Worm (Caenorhabditis elegans) whole organism, midembryonic: ENCODE measurements around the gene hst-3.2.

Experiments
- T22C8.4 ChIP-seq: fragments of 200-800 bp; sonication (Bioruptor generic); IDR thresholded peaks from 2 replicates; pipeline ENCODE4 v1.3.6; 2022; ENCODE audit warnings: missing genetic modification characterization, missing compliant biosample characterization
- cog-1 ChIP-seq: sonication (generic microtip); optimal IDR thresholded peaks from 2 replicates; lab custom pipeline; 2016; ENCODE audit warnings: missing genetic modification characterization, missing compliant biosample characterization
- flt-1 ChIP-seq: fragments of 200-800 bp; sonication (Bioruptor generic); IDR thresholded peaks from 2 replicates; pipeline ENCODE4 v1.3.6; 2022; ENCODE audit warnings: missing genetic modification characterization, missing compliant biosample characterization
- klf-2 ChIP-seq: fragments of 200-800 bp; sonication (Bioruptor generic); conservative IDR thresholded peaks from 2 replicates; pipeline ENCODE4 v1.3.6; 2022; ENCODE audit warnings: missing genetic modification reagents, missing genetic modification characterization, missing compliant biosample characterization
- med-1 ChIP-seq: sonication (generic microtip); optimal IDR thresholded peaks from 2 replicates; lab custom pipeline; 2017; ENCODE audit warnings: missing genetic modification characterization, mild to moderate bottlenecking, missing compliant biosample characterization, antibody characterized with exemption, missing genetic modification reagents; ENCODE audit not compliant: insufficient read depth
- ztf-23 ChIP-seq: fragments of 200-800 bp; sonication (Bioruptor generic); IDR thresholded peaks from 2 replicates; pipeline ENCODE4 v1.3.6; 2022; ENCODE audit warnings: missing genetic modification reagents, missing genetic modification characterization, missing compliant biosample characterization

DNA sequence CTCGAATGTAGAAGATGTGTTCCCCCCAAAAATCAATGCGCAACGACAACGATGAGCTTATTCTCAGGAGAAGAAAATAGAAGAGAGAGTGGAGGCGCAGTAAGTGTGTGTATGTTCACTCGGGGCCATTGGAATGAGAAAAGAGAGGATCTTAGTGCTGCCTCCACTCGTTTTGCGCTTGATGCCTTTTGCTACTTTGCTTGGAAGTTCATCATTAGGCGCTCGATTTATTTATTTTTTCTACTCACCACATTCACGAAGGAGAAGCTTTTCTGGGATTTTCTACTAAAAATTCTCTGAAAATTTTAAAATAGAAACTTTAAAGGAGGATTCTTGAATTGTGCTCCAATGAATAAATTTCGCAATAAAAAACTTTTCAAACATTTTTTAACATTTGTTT is 25.5 kb downstream of the hst-3.2 start, which contains the start of gene F52B10.3:
- TF ChIP-seq T22C8.4 (GFP tag; lab: Robert Waterston, UW), result no peak
- TF ChIP-seq flt-1, result no peak
- no peak for TF ChIP-seq cog-1 (tag; lab: Kevin White, UChicago)
- no peak for TF ChIP-seq klf-2 (GFP tag; lab: Robert Waterston, UW)
- no peak for TF ChIP-seq ztf-23 (GFP tag; lab: Robert Waterston, UW)
- TF ChIP-seq med-1 (GFP tag; lab: Kevin White, UChicago), result no peak
